Fruit fly (Drosophila melanogaster) Kc167 (cell line): ENCODE data around the gene Desat1.

Source experiments
- psq ChIP-seq: fragments of >200 bp; optimal IDR thresholded peaks from 2 replicates; lab custom pipeline; 2017; ENCODE audit warnings: missing external identifiers
- ttk ChIP-seq: sonication (Bioruptor generic); optimal IDR thresholded peaks from 2 replicates; lab custom pipeline; 2017; ENCODE audit warnings: missing external identifiers

dm6 chr3R:12442601-12443533 lies 3.5 kb downstream of the Desat1 start:
- no peak for TF ChIP-seq ttk
- TF ChIP-seq psq (lab: Kevin White, UChicago), result no peak
